Fruit fly (Drosophila melanogaster): Measurements from ENCODE around the gene Mcm7.
A peak's percentile ranks its signal among the peaks of the same experiment; 100 is the strongest.

Mcm7 gene

dm6 chr3L:8891167-8891618 lies at the start of gene Mcm7 (continued):
- TF ChIP-seq tgo (GFP tag; IDR thresholded peaks at IDR 0.05): no peak
- TF ChIP-seq CG7556 (GFP tag; optimal IDR thresholded peaks at IDR 0.05): no peak
- TF ChIP-seq Gsc (GFP tag; IDR thresholded peaks at IDR 0.05): no peak
- no peak for TF ChIP-seq CG31224 (GFP tag; IDR thresholded peaks at IDR 0.05)
- no peak for TF ChIP-seq Chrac-16 (GFP tag; optimal IDR thresholded peaks at IDR 0.05)
- no peak for TF ChIP-seq CG8281 (tag; optimal IDR thresholded peaks at IDR 0.05)
- peak; percentile 41; the same call in 1 of the 2 replicates for TF ChIP-seq sna (GFP tag; IDR thresholded peaks at IDR 0.05; ENCODE audit: partially characterized antibody)
- no peak for TF ChIP-seq CG15073 (GFP tag; optimal IDR thresholded peaks at IDR 0.05)
- TF ChIP-seq CG14441 (GFP tag; IDR thresholded peaks at IDR 0.05): no peak
- TF ChIP-seq Bgb (GFP tag; IDR thresholded peaks at IDR 0.05; ENCODE audit: partially characterized antibody): peak; percentile 61
- no peak for TF ChIP-seq tll (GFP tag; optimal IDR thresholded peaks at IDR 0.05)
- TF ChIP-seq CG8478 (optimal IDR thresholded peaks at IDR 0.05): peak; percentile 51
- TF ChIP-seq CG16813 (GFP tag; IDR thresholded peaks at IDR 0.05; ENCODE audit: partially characterized antibody): peak; percentile 61
- no peak for TF ChIP-seq CG6689 (GFP tag; IDR thresholded peaks at IDR 0.05)
- peak; percentile 28 for TF ChIP-seq CG12391 (tag; optimal IDR thresholded peaks at IDR 0.05)
- peak; percentile 51 for TF ChIP-seq pita (GFP tag; optimal IDR thresholded peaks at IDR 0.05)
- no peak for TF ChIP-seq CG2199 (GFP tag; IDR thresholded peaks at IDR 0.05)
- no peak for TF ChIP-seq kni (GFP tag; optimal IDR thresholded peaks at IDR 0.05)
- TF ChIP-seq knrl (GFP tag; IDR thresholded peaks at IDR 0.05; ENCODE audit: partially characterized antibody): peak; percentile 70
- no peak for TF ChIP-seq CG33213 (GFP tag; optimal IDR thresholded peaks at IDR 0.05)
- TF ChIP-seq fd102C (GFP tag; optimal IDR thresholded peaks at IDR 0.05): no peak
- no peak for TF ChIP-seq hkb (optimal IDR thresholded peaks at IDR 0.05)
- no peak for TF ChIP-seq hkb (GFP tag; IDR thresholded peaks at IDR 0.05)
- TF ChIP-seq zfh2 (GFP tag; optimal IDR thresholded peaks at IDR 0.05): no peak
- no peak for TF ChIP-seq lola (GFP tag; optimal IDR thresholded peaks at IDR 0.05)
- no peak for TF ChIP-seq Spps (tag; optimal IDR thresholded peaks at IDR 0.05)
- TF ChIP-seq lilli (GFP tag; optimal IDR thresholded peaks at IDR 0.05): no peak
- no peak for TF ChIP-seq dmrt11E (tag; optimal IDR thresholded peaks at IDR 0.05)
- no peak for TF ChIP-seq Nf-YA (GFP tag; IDR thresholded peaks at IDR 0.05)
- no peak for TF ChIP-seq dmrt99B (tag; optimal IDR thresholded peaks at IDR 0.05)
- TF ChIP-seq zen (tag; optimal IDR thresholded peaks at IDR 0.05): peak; percentile 25
- TF ChIP-seq phol (tag; optimal IDR thresholded peaks at IDR 0.05): peak; percentile 20
- TF ChIP-seq CG12071 (GFP tag; optimal IDR thresholded peaks at IDR 0.05): no peak
- TF ChIP-seq seq (GFP tag; IDR thresholded peaks at IDR 0.05): no peak
- no peak for TF ChIP-seq ems (GFP tag; optimal IDR thresholded peaks at IDR 0.05)
- no peak for TF ChIP-seq fd96Cb (tag; optimal IDR thresholded peaks at IDR 0.05)
- TF ChIP-seq Abd-B (GFP tag; optimal IDR thresholded peaks at IDR 0.05): peak; percentile 26
- no peak for TF ChIP-seq Hey (tag; optimal IDR thresholded peaks at IDR 0.05)
- TF ChIP-seq prd (optimal IDR thresholded peaks at IDR 0.05): peak in 1 of 2 experiments; percentile 58
- no peak for TF ChIP-seq prd (GFP tag; IDR thresholded peaks at IDR 0.05)
- no peak for TF ChIP-seq CG10366 (GFP tag; IDR thresholded peaks at IDR 0.05)
- no peak for TF ChIP-seq eve (GFP tag; optimal IDR thresholded peaks at IDR 0.05)
- TF ChIP-seq Xbp1 (GFP tag; optimal IDR thresholded peaks at IDR 0.05): no peak
- TF ChIP-seq cas (GFP tag; IDR thresholded peaks at IDR 0.05): no peak
